Worm (Caenorhabditis elegans) whole organism, L3 larva: ENCODE data around the gene C35D6.3.

Experiments
- R02D3.7 ChIP-seq: fragments of 150-350 bp; optimal IDR thresholded peaks from 2 replicates; lab custom pipeline; 2014; ENCODE audit warnings: missing biosample characterization, missing genetic modification characterization
- ZK546.5 ChIP-seq: sonication (generic microtip); optimal IDR thresholded peaks from 2 replicates; lab custom pipeline; 2017; ENCODE audit warnings: missing biosample characterization, missing genetic modification characterization
- ceh-16 ChIP-seq: sonication (generic microtip); optimal IDR thresholded peaks from 2 replicates; lab custom pipeline; 2017; ENCODE audit warnings: missing biosample characterization, missing genetic modification characterization
- ceh-28 ChIP-seq: fragments of 150-350 bp; optimal IDR thresholded peaks from 2 replicates; lab custom pipeline; 2014; ENCODE audit warnings: missing biosample characterization, missing genetic modification reagents, missing genetic modification characterization
- ceh-82 ChIP-seq: fragments of 150-350 bp; optimal IDR thresholded peaks from 2 replicates; lab custom pipeline; 2014; ENCODE audit warnings: missing biosample characterization, missing genetic modification characterization
- ceh-9 ChIP-seq: sonication (generic microtip); optimal IDR thresholded peaks from 2 replicates; lab custom pipeline; 2018; ENCODE audit warnings: missing biosample characterization, missing genetic modification characterization
- egl-27 ChIP-seq: sonication (generic microtip); optimal IDR thresholded peaks from 4 replicates; lab custom pipeline; 2017; ENCODE audit warnings: missing biosample characterization, missing genetic modification reagents, missing genetic modification characterization
- egl-5 ChIP-seq: fragments of 150-350 bp; optimal IDR thresholded peaks from 2 replicates; lab custom pipeline; 2017; ENCODE audit warnings: missing biosample characterization, missing genetic modification reagents, missing genetic modification characterization, inconsistent platforms
- elt-1 ChIP-seq: fragments of 150-350 bp; optimal IDR thresholded peaks from 2 replicates; lab custom pipeline; 2014; ENCODE audit warnings: missing biosample characterization, missing genetic modification characterization
- elt-3 ChIP-seq, 3 experiments: fragments of 150-350 bp in 1 of 3; sonication (generic microtip) in 2 of 3; optimal IDR thresholded peaks; 2 replicates in 2 of 3; 4 replicates in 1 of 3; lab custom pipeline; 2014 to 2017; ENCODE audit warnings: missing biosample characterization in 3 of 3, missing genetic modification characterization in 3 of 3
- eor-1 ChIP-seq, 2 experiments: fragments of 150-350 bp; optimal IDR thresholded peaks; 2 replicates each; lab custom pipeline; 2014 to 2018; ENCODE audit warnings: missing biosample characterization in 2 of 2, missing genetic modification characterization in 2 of 2
- fkh-10 ChIP-seq: sonication (generic microtip); optimal IDR thresholded peaks from 2 replicates; lab custom pipeline; 2017; ENCODE audit warnings: missing biosample characterization, missing genetic modification reagents, missing genetic modification characterization
- fkh-2 ChIP-seq: fragments of 150-350 bp; optimal IDR thresholded peaks from 2 replicates; lab custom pipeline; 2014; ENCODE audit warnings: missing biosample characterization, missing genetic modification reagents, missing genetic modification characterization
- fos-1 ChIP-seq: fragments of 150-350 bp; optimal IDR thresholded peaks from 2 replicates; lab custom pipeline; 2014; ENCODE audit warnings: missing biosample characterization, missing genetic modification characterization
- hmg-11 ChIP-seq: sonication (generic microtip); optimal IDR thresholded peaks from 2 replicates; lab custom pipeline; 2016; ENCODE audit warnings: missing genetic modification characterization, missing compliant biosample characterization
- jun-1 ChIP-seq: fragments of 150-350 bp; optimal IDR thresholded peaks from 2 replicates; lab custom pipeline; 2014; ENCODE audit warnings: missing biosample characterization, missing genetic modification reagents, missing genetic modification characterization
- lin-15B ChIP-seq: fragments of 150-350 bp; optimal IDR thresholded peaks from 2 replicates; lab custom pipeline; 2014; ENCODE audit warnings: missing biosample characterization, missing genetic modification characterization
- lin-39 ChIP-seq: fragments of 150-350 bp; optimal IDR thresholded peaks from 2 replicates; lab custom pipeline; 2018; ENCODE audit warnings: missing biosample characterization, missing genetic modification reagents, missing genetic modification characterization
- mdl-1 ChIP-seq: fragments of 150-350 bp; optimal IDR thresholded peaks from 2 replicates; lab custom pipeline; 2014; ENCODE audit warnings: missing biosample characterization, missing genetic modification characterization
- mml-1 ChIP-seq: fragments of 150-350 bp; sonication (generic microtip); optimal IDR thresholded peaks from 3 replicates; lab custom pipeline; 2014; ENCODE audit warnings: missing biosample characterization, missing genetic modification characterization
- nhr-11 ChIP-seq: fragments of 150-350 bp; optimal IDR thresholded peaks from 2 replicates; lab custom pipeline; 2014; ENCODE audit warnings: missing biosample characterization, missing genetic modification characterization
- nhr-23 ChIP-seq: fragments of 150-350 bp; optimal IDR thresholded peaks from 2 replicates; lab custom pipeline; 2014; ENCODE audit warnings: missing biosample characterization, missing genetic modification reagents, missing genetic modification characterization
- nhr-237 ChIP-seq: fragments of 150-350 bp; optimal IDR thresholded peaks from 2 replicates; lab custom pipeline; 2014; ENCODE audit warnings: missing biosample characterization, missing genetic modification characterization
- nhr-28 ChIP-seq: fragments of 150-350 bp; optimal IDR thresholded peaks from 2 replicates; lab custom pipeline; 2014; ENCODE audit warnings: missing biosample characterization, missing genetic modification characterization
- nhr-43 ChIP-seq: sonication (generic microtip); optimal IDR thresholded peaks from 2 replicates; lab custom pipeline; 2016; ENCODE audit warnings: mild to moderate bottlenecking, missing genetic modification characterization, missing compliant biosample characterization; ENCODE audit not compliant: poor library complexity, severe bottlenecking
- nhr-67 ChIP-seq: fragments of 150-350 bp; optimal IDR thresholded peaks from 2 replicates; lab custom pipeline; 2014; ENCODE audit warnings: missing biosample characterization, missing genetic modification characterization
- nhr-76 ChIP-seq: fragments of 150-350 bp; sonication (generic microtip); optimal IDR thresholded peaks from 5 replicates; lab custom pipeline; 2014; ENCODE audit warnings: missing biosample characterization, missing genetic modification characterization
- nhr-77 ChIP-seq: fragments of 150-350 bp; optimal IDR thresholded peaks from 2 replicates; lab custom pipeline; 2014; ENCODE audit warnings: missing biosample characterization, missing genetic modification characterization
- pqm-1 ChIP-seq: fragments of 150-350 bp; optimal IDR thresholded peaks from 2 replicates; lab custom pipeline; 2017; ENCODE audit warnings: missing biosample characterization, missing genetic modification characterization, inconsistent platforms
- skn-1 ChIP-seq: fragments of 150-350 bp; optimal IDR thresholded peaks from 2 replicates; lab custom pipeline; 2014; ENCODE audit warnings: missing biosample characterization, missing genetic modification characterization
- snpc-4 ChIP-seq: fragments of 150-350 bp; optimal IDR thresholded peaks from 2 replicates; lab custom pipeline; 2014; ENCODE audit warnings: missing biosample characterization, missing genetic modification characterization
- unc-39 ChIP-seq: sonication (generic microtip); optimal IDR thresholded peaks from 4 replicates; lab custom pipeline; 2017; ENCODE audit warnings: missing biosample characterization, missing genetic modification characterization
- unc-62 ChIP-seq: fragments of 150-350 bp; sonication (generic microtip); optimal IDR thresholded peaks from 4 replicates; lab custom pipeline; 2014; ENCODE audit warnings: missing biosample characterization, missing genetic modification reagents, missing genetic modification characterization
- zag-1 ChIP-seq: fragments of 150-350 bp; optimal IDR thresholded peaks from 2 replicates; lab custom pipeline; 2014; ENCODE audit warnings: missing biosample characterization, missing genetic modification characterization
- ztf-4 ChIP-seq: fragments of 150-350 bp; optimal IDR thresholded peaks from 2 replicates; lab custom pipeline; 2014; ENCODE audit warnings: missing biosample characterization, missing genetic modification characterization

The C35D6.3 gene

ce11 chrIV:16329159-16329558, 17.5 kb upstream of the C35D6.3 start, which contains the start of gene srz-74:
srz-74 (plus strand) TSS chrIV:16329459.
- TF ChIP-seq fos-1 (tag; lab: Kevin White, UChicago) (no peak), nhr-11 (no peak), nhr-76 (no peak), skn-1 (tag; lab: Kevin White, UChicago) (no peak), nhr-237 (tag; lab: Kevin White, UChicago) (no peak), mdl-1 (tag; lab: Kevin White, UChicago) (no peak), lin-15B (tag; lab: Kevin White, UChicago) (no peak), ceh-82 (tag; lab: Kevin White, UChicago) (no peak), unc-39 (tag; lab: Kevin White, UChicago) (no peak), eor-1 (tag; optimal IDR thresholded peaks at IDR 0.05; lab: Kevin White, UChicago) (no peak), jun-1 (tag; lab: Kevin White, UChicago) (no peak), mml-1 (tag; lab: Kevin White, UChicago) (no peak), ceh-28 (no peak), ztf-4 (no peak), ZK546.5 (tag; lab: Kevin White, UChicago) (no peak), unc-62 (GFP tag; lab: Kevin White, UChicago) (no peak), snpc-4 (tag; lab: Kevin White, UChicago) (no peak), elt-3 (tag; optimal IDR thresholded peaks at IDR 0.05; lab: Kevin White, UChicago) (no peak), nhr-77 (tag; lab: Kevin White, UChicago) (no peak)

- TF ChIP-seq eor-1 (tag; optimal IDR thresholded peaks at IDR 0.05; lab: Kevin White, UChicago) (no peak), ztf-4 (no peak), elt-3 (tag; optimal IDR thresholded peaks at IDR 0.05; lab: Kevin White, UChicago) (no peak), elt-1 (tag; lab: Kevin White, UChicago) (no peak), ceh-16 (tag; lab: Kevin White, UChicago) (no peak), ceh-9 (tag; lab: Kevin White, UChicago) (no peak), nhr-43 (tag; lab: Kevin White, UChicago) (no peak), jun-1 (tag; lab: Kevin White, UChicago) (no peak), mml-1 (tag; lab: Kevin White, UChicago) (no peak), nhr-23 (no peak), ceh-82 (tag; lab: Kevin White, UChicago) (no peak), fkh-10 (GFP tag; lab: Kevin White, UChicago) (no peak), lin-39 (tag; lab: Kevin White, UChicago) (no peak), pqm-1 (tag; lab: Kevin White, UChicago) (no peak), lin-15B (tag; lab: Kevin White, UChicago) (no peak), egl-5 (tag; lab: Kevin White, UChicago) (no peak), nhr-67 (tag; lab: Kevin White, UChicago) (no peak), R02D3.7 (no peak)
- TF ChIP-seq, all 47 proteins: peak for 0
Observed at ce11 chrIV:16330508-16330907, 16.1 kb upstream of the C35D6.3 start.

ce11 chrIV:16332585-16332984, 14.0 kb upstream of the C35D6.3 start, which contains the start of gene srz-71:
srz-71 (plus strand) TSS chrIV:16332885.
- TF ChIP-seq hmg-11 (tag; lab: Kevin White, UChicago) (no peak), fkh-2 (tag; lab: Kevin White, UChicago) (no peak)

ce11 chrIV:16333121-16333520, 13.5 kb upstream of the C35D6.3 start:
- TF ChIP-seq jun-1 (tag; lab: Kevin White, UChicago) (no peak), zag-1 (tag; lab: Kevin White, UChicago) (no peak), lin-15B (tag; lab: Kevin White, UChicago) (no peak), nhr-237 (tag; lab: Kevin White, UChicago) (no peak)

- TF ChIP-seq nhr-23 (no peak), lin-15B (tag; lab: Kevin White, UChicago) (no peak), nhr-76 (no peak), nhr-237 (tag; lab: Kevin White, UChicago) (no peak), egl-27 (tag; lab: Kevin White, UChicago) (no peak), mdl-1 (tag; lab: Kevin White, UChicago) (no peak), fkh-10 (GFP tag; lab: Kevin White, UChicago) (no peak), unc-39 (tag; lab: Kevin White, UChicago) (no peak), unc-62 (GFP tag; lab: Kevin White, UChicago) (no peak), nhr-28 (tag; lab: Kevin White, UChicago) (no peak)
Observed at ce11 chrIV:16335037-16335436, 11.6 kb upstream of the C35D6.3 start, which contains the start of gene srz-38. srz-38 (plus strand) TSS chrIV:16335337.
